Fruit fly (Drosophila melanogaster) whole organism, embryonic: Measurements from ENCODE around the gene Capr.

Experiments used
- Ada2b ChIP-seq: fragments of 200-800 bp; sonication (Bioruptor generic); IDR thresholded peaks from 2 replicates; pipeline ENCODE4 v1.3.6; 2022; ENCODE audit warnings: missing biosample characterization, missing genetic modification characterization
- Bdp1 ChIP-seq: fragments of 200-800 bp; sonication (Bioruptor generic); optimal IDR thresholded peaks from 3 replicates; lab custom pipeline; 2016; ENCODE audit warnings: missing biosample characterization, missing genetic modification characterization
- CG10147 ChIP-seq: fragments of 200-800 bp; sonication (Bioruptor generic); optimal IDR thresholded peaks from 2 replicates; lab custom pipeline; 2019; ENCODE audit warnings: missing biosample characterization, mild to moderate bottlenecking, missing genetic modification characterization, moderate library complexity
- CG10462 ChIP-seq: fragments of 200-800 bp; sonication (Bioruptor generic); optimal IDR thresholded peaks from 2 replicates; lab custom pipeline; 2016; ENCODE audit warnings: missing biosample characterization, missing genetic modification characterization
- CG10959 ChIP-seq: fragments of 200-800 bp; sonication (Bioruptor generic); IDR thresholded peaks from 2 replicates; pipeline ENCODE4 v1.3.6; 2022; ENCODE audit warnings: missing biosample characterization, missing genetic modification characterization
- CG11504 ChIP-seq: fragments of 200-800 bp; sonication (Bioruptor generic); optimal IDR thresholded peaks from 3 replicates; lab custom pipeline; 2019; ENCODE audit warnings: missing biosample characterization, mild to moderate bottlenecking, missing genetic modification characterization, moderate library complexity
- CG11560 ChIP-seq: fragments of 200-800 bp; sonication (Bioruptor generic); IDR thresholded peaks from 3 replicates; pipeline ENCODE4 v1.3.6; 2022; ENCODE audit warnings: missing biosample characterization, missing genetic modification characterization
- CG11695 ChIP-seq: fragments of 200-800 bp; sonication (Bioruptor generic); IDR thresholded peaks from 3 replicates; pipeline ENCODE4 v1.3.6; 2022; ENCODE audit warnings: missing biosample characterization, missing genetic modification characterization
- CG13424 ChIP-seq: fragments of 200-800 bp; sonication (Bioruptor generic); optimal IDR thresholded peaks from 2 replicates; lab custom pipeline; 2019; ENCODE audit warnings: missing biosample characterization, mild to moderate bottlenecking, missing genetic modification characterization, moderate library complexity
- CG14050 ChIP-seq: fragments of 200-800 bp; sonication (Bioruptor generic); IDR thresholded peaks from 3 replicates; pipeline ENCODE4 v1.3.6; 2022; ENCODE audit warnings: missing biosample characterization, missing genetic modification characterization
- CG14710 ChIP-seq: fragments of 200-800 bp; sonication (Bioruptor generic); optimal IDR thresholded peaks from 3 replicates; lab custom pipeline; 2019; ENCODE audit warnings: missing biosample characterization, mild to moderate bottlenecking, missing genetic modification characterization, moderate library complexity
- CG16863 ChIP-seq: fragments of 200-800 bp; sonication (Bioruptor generic); optimal IDR thresholded peaks from 3 replicates; lab custom pipeline; 2016; ENCODE audit warnings: missing biosample characterization, missing genetic modification characterization
- CG17186 ChIP-seq: fragments of 200-800 bp; sonication (Bioruptor generic); optimal IDR thresholded peaks from 3 replicates; lab custom pipeline; 2017; ENCODE audit warnings: missing biosample characterization, missing genetic modification reagents, missing genetic modification characterization
- CG2678 ChIP-seq: fragments of 200-800 bp; sonication (Bioruptor generic); optimal IDR thresholded peaks from 3 replicates; lab custom pipeline; 2019; ENCODE audit warnings: missing biosample characterization, mild to moderate bottlenecking, missing genetic modification characterization, moderate library complexity
- CG31224 ChIP-seq: fragments of 200-800 bp; sonication (Bioruptor generic); IDR thresholded peaks from 2 replicates; pipeline ENCODE4 v1.3.6; 2022; ENCODE audit warnings: missing biosample characterization, missing genetic modification characterization
- CG32767 ChIP-seq: fragments of 200-800 bp; sonication (Bioruptor generic); IDR thresholded peaks from 2 replicates; pipeline ENCODE4 v1.3.6; 2022; ENCODE audit warnings: missing biosample characterization, missing genetic modification characterization
- CG3281 ChIP-seq: fragments of 200-800 bp; sonication (Bioruptor generic); optimal IDR thresholded peaks from 3 replicates; lab custom pipeline; 2017; ENCODE audit warnings: missing biosample characterization, mild to moderate bottlenecking, missing genetic modification characterization
- CG4282 ChIP-seq: fragments of 200-800 bp; sonication (Bioruptor generic); optimal IDR thresholded peaks from 2 replicates; lab custom pipeline; 2016; ENCODE audit warnings: missing biosample characterization, missing genetic modification characterization
- CG5245 ChIP-seq: fragments of 200-800 bp; sonication (Bioruptor generic); optimal IDR thresholded peaks from 3 replicates; lab custom pipeline; 2016; ENCODE audit warnings: missing biosample characterization, missing genetic modification characterization
- CG6813 ChIP-seq: fragments of 200-800 bp; sonication (Bioruptor generic); optimal IDR thresholded peaks from 2 replicates; lab custom pipeline; 2017; ENCODE audit warnings: missing biosample characterization, missing genetic modification characterization, mild to moderate bottlenecking, moderate library complexity, missing genetic modification reagents
- CG7987 ChIP-seq: fragments of 200-800 bp; sonication (Bioruptor generic); optimal IDR thresholded peaks from 2 replicates; lab custom pipeline; 2018; ENCODE audit warnings: missing biosample characterization, mild to moderate bottlenecking, missing genetic modification characterization, moderate library complexity
- CG8089 ChIP-seq: fragments of 200-800 bp; sonication (Bioruptor generic); optimal IDR thresholded peaks from 3 replicates; lab custom pipeline; 2016; ENCODE audit warnings: missing biosample characterization, missing genetic modification characterization
- CG8290 ChIP-seq, 3 experiments: fragments of 200-800 bp; sonication (Bioruptor generic); optimal IDR thresholded peaks; 2 replicates each; lab custom pipeline; 2016 to 2019; ENCODE audit warnings: missing biosample characterization in 3 of 3, missing genetic modification characterization in 3 of 3, mild to moderate bottlenecking in 2 of 3, moderate library complexity in 1 of 3
- CG8478 ChIP-seq: fragments of >200 bp; optimal IDR thresholded peaks from 2 replicates; lab custom pipeline; 2018
- CG9609 ChIP-seq: fragments of 200-800 bp; sonication (Bioruptor generic); optimal IDR thresholded peaks from 3 replicates; lab custom pipeline; 2016; ENCODE audit warnings: missing biosample characterization, missing genetic modification characterization
- CHES-1-like ChIP-seq: fragments of 200-800 bp; sonication (Bioruptor generic); optimal IDR thresholded peaks from 2 replicates; lab custom pipeline; 2016; ENCODE audit warnings: missing biosample characterization, missing genetic modification characterization
- Doc2 ChIP-seq: fragments of 200-800 bp; sonication (Bioruptor generic); IDR thresholded peaks from 2 replicates; pipeline ENCODE4 v1.3.6; 2022; ENCODE audit warnings: missing biosample characterization, missing genetic modification characterization
- Hmr ChIP-seq: fragments of 200-800 bp; sonication (Bioruptor generic); optimal IDR thresholded peaks from 3 replicates; lab custom pipeline; 2017; ENCODE audit warnings: mild to moderate bottlenecking, missing biosample characterization, missing genetic modification reagents, missing genetic modification characterization
- Jarid2 ChIP-seq: fragments of 200-800 bp; sonication (Bioruptor generic); optimal IDR thresholded peaks from 3 replicates; lab custom pipeline; 2017; ENCODE audit warnings: mild to moderate bottlenecking, missing biosample characterization, missing genetic modification reagents, missing genetic modification characterization
- NC2α ChIP-seq: fragments of 200-800 bp; sonication (Bioruptor generic); optimal IDR thresholded peaks from 2 replicates; lab custom pipeline; 2016; ENCODE audit warnings: missing biosample characterization, missing genetic modification characterization
- Six4 ChIP-seq: fragments of 200-800 bp; sonication (Bioruptor generic); optimal IDR thresholded peaks from 2 replicates; lab custom pipeline; 2016; ENCODE audit warnings: missing biosample characterization, missing genetic modification characterization
- Sry-δ ChIP-seq: fragments of 200-800 bp; sonication (Bioruptor generic); optimal IDR thresholded peaks from 2 replicates; lab custom pipeline; 2016; ENCODE audit warnings: missing biosample characterization, missing genetic modification characterization
- Vsx1 ChIP-seq: fragments of 200-800 bp; sonication (Bioruptor generic); optimal IDR thresholded peaks from 2 replicates; lab custom pipeline; 2017; ENCODE audit warnings: missing biosample characterization, mild to moderate bottlenecking, missing genetic modification characterization, missing genetic modification reagents
- ase ChIP-seq: fragments of 200-800 bp; sonication (Bioruptor generic); IDR thresholded peaks from 3 replicates; pipeline ENCODE4 v1.3.6; 2022; ENCODE audit warnings: missing biosample characterization, missing genetic modification characterization
- corto ChIP-seq: fragments of 200-800 bp; sonication (Bioruptor generic); optimal IDR thresholded peaks from 2 replicates; lab custom pipeline; 2016; ENCODE audit warnings: missing biosample characterization, mild to moderate bottlenecking, missing genetic modification characterization, moderate library complexity
- dan ChIP-seq: fragments of 200-800 bp; sonication (Bioruptor generic); IDR thresholded peaks from 2 replicates; pipeline ENCODE4 v1.3.6; 2022; ENCODE audit warnings: missing biosample characterization, missing genetic modification characterization
- danr ChIP-seq: fragments of 200-800 bp; sonication (Bioruptor generic); IDR thresholded peaks from 2 replicates; pipeline ENCODE4 v1.3.6; 2022; ENCODE audit warnings: missing biosample characterization, missing genetic modification characterization
- disco-r ChIP-seq: fragments of 200-800 bp; sonication (Bioruptor generic); optimal IDR thresholded peaks from 2 replicates; lab custom pipeline; 2016; ENCODE audit warnings: missing biosample characterization, missing genetic modification characterization
- dm ChIP-seq: fragments of 200-800 bp; sonication (Bioruptor generic); optimal IDR thresholded peaks from 3 replicates; lab custom pipeline; 2016; ENCODE audit warnings: missing biosample characterization, missing genetic modification characterization
- eyg ChIP-seq: fragments of 200-800 bp; sonication (Bioruptor generic); optimal IDR thresholded peaks from 3 replicates; lab custom pipeline; 2016; ENCODE audit warnings: missing biosample characterization, missing genetic modification characterization
- ftz-f1 ChIP-seq: fragments of 200-800 bp; sonication (Bioruptor generic); optimal IDR thresholded peaks from 2 replicates; lab custom pipeline; 2016; ENCODE audit warnings: missing biosample characterization, missing genetic modification characterization
- insv ChIP-seq, 2 experiments: fragments of 200-800 bp; sonication (Bioruptor generic); optimal IDR thresholded peaks; 3 replicates each; lab custom pipeline; 2016 to 2018; ENCODE audit warnings: missing biosample characterization in 2 of 2, missing genetic modification characterization in 2 of 2
- jigr1 ChIP-seq: fragments of 200-800 bp; sonication (Bioruptor generic); IDR thresholded peaks from 3 replicates; pipeline ENCODE4 v1.3.6; 2022; ENCODE audit warnings: missing biosample characterization, missing genetic modification characterization
- lmd ChIP-seq: fragments of 200-800 bp; sonication (Bioruptor generic); IDR thresholded peaks from 2 replicates; pipeline ENCODE4 v1.3.6; 2022; ENCODE audit warnings: missing biosample characterization, missing genetic modification characterization
- pita ChIP-seq: fragments of 200-800 bp; sonication (Bioruptor generic); optimal IDR thresholded peaks from 2 replicates; lab custom pipeline; 2017; ENCODE audit warnings: missing biosample characterization, mild to moderate bottlenecking, missing genetic modification characterization
- ro ChIP-seq: fragments of 200-800 bp; sonication (Bioruptor generic); IDR thresholded peaks from 2 replicates; pipeline ENCODE4 v1.3.6; 2022; ENCODE audit warnings: missing biosample characterization, missing genetic modification characterization
- trh ChIP-seq: fragments of 200-800 bp; sonication (Bioruptor generic); optimal IDR thresholded peaks from 2 replicates; lab custom pipeline; 2016; ENCODE audit warnings: missing biosample characterization, missing genetic modification characterization
- unc-4 ChIP-seq: fragments of 200-800 bp; sonication (Bioruptor generic); IDR thresholded peaks from 2 replicates; pipeline ENCODE4 v1.3.6; 2022; ENCODE audit warnings: missing biosample characterization, missing genetic modification characterization; ENCODE audit not compliant: partially characterized antibody
- zf30C ChIP-seq: fragments of 200-800 bp; sonication (Bioruptor generic); optimal IDR thresholded peaks from 3 replicates; lab custom pipeline; 2018; ENCODE audit warnings: missing biosample characterization, mild to moderate bottlenecking, missing genetic modification characterization

Gene Capr

dm6 chr3L:18640584-18641527 lies 32.3 kb downstream of the Capr start (continued):
- TF ChIP-seq CG6813 (peak; percentile 93), zf30C (GFP tag; lab: Kevin White, UChicago) (peak; percentile 71), eyg (GFP tag; lab: Kevin White, UChicago) (peak; percentile 89), NC2α (GFP tag; lab: Kevin White, UChicago) (peak; percentile 82), Doc2 (GFP tag; lab: Robert Waterston, UW) (peak; percentile 91), Hmr (peak; percentile 94), jigr1 (peak; percentile 89), CG3281 (GFP tag; lab: Kevin White, UChicago) (peak; percentile 91), CG11695 (GFP tag; lab: Robert Waterston, UW) (peak; percentile 96), CG10959 (GFP tag; lab: Robert Waterston, UW) (peak; percentile 91), Ada2b (GFP tag; lab: Robert Waterston, UW) (peak; percentile 99), CG5245 (GFP tag; lab: Kevin White, UChicago) (peak; percentile 90), dan (peak; percentile 83), ase (GFP tag; lab: Robert Waterston, UW) (peak; percentile 98), Vsx1 (GFP tag; lab: Kevin White, UChicago) (peak; percentile 42), CG4282 (GFP tag; lab: Kevin White, UChicago) (peak; percentile 74), danr (GFP tag; lab: Robert Waterston, UW) (peak; percentile 92), pita (GFP tag; lab: Kevin White, UChicago) (no peak), CG8089 (GFP tag; lab: Kevin White, UChicago) (peak; percentile 84), CHES-1-like (GFP tag; lab: Kevin White, UChicago) (peak; percentile 95), lmd (GFP tag; lab: Robert Waterston, UW) (peak; percentile 97), Six4 (GFP tag; lab: Kevin White, UChicago) (peak; percentile 84), CG11504 (tag; lab: Kevin White, UChicago) (peak; percentile 93), ro (GFP tag; lab: Robert Waterston, UW) (peak; percentile 94), CG8290 (GFP tag; optimal IDR thresholded peaks at IDR 0.05; lab: Kevin White, UChicago) (peak; percentile 4), CG8290 (tag; optimal IDR thresholded peaks at IDR 0.05; lab: Kevin White, UChicago) (peak; percentile 59 to 99), CG11560 (tag; lab: Robert Waterston, UW) (peak; percentile 92), CG7987 (GFP tag; lab: Kevin White, UChicago) (peak; percentile 65), ftz-f1 (GFP tag; lab: Kevin White, UChicago) (no peak), CG32767 (GFP tag; lab: Robert Waterston, UW) (peak; percentile 91), Bdp1 (GFP tag; lab: Kevin White, UChicago) (peak; percentile 77), CG8478 (lab: Kevin White, UChicago) (no peak), CG16863 (GFP tag; lab: Kevin White, UChicago) (peak; percentile 91), disco-r (peak; percentile 40), dm (GFP tag; lab: Kevin White, UChicago) (peak; percentile 83), CG14710 (tag; lab: Kevin White, UChicago) (peak; percentile 78), CG9609 (peak; percentile 92), trh (peak; percentile 63), CG10147 (peak; percentile 94), Jarid2 (GFP tag; lab: Kevin White, UChicago) (peak; percentile 81), CG17186 (GFP tag; lab: Kevin White, UChicago) (peak; percentile 35), insv (GFP tag; optimal IDR thresholded peaks at IDR 0.05; lab: Kevin White, UChicago) (peak in 1 of 2 experiments; percentile 56), CG2678 (tag; lab: Kevin White, UChicago) (peak; percentile 96), CG13424 (tag; lab: Kevin White, UChicago) (peak; percentile 96), corto (GFP tag; lab: Kevin White, UChicago) (peak; percentile 46), CG10462 (GFP tag; lab: Kevin White, UChicago) (peak; percentile 78), unc-4 (no peak), Sry-δ (peak; percentile 66), CG31224 (peak; percentile 95), CG14050 (GFP tag; lab: Robert Waterston, UW) (peak; percentile 95)
